Worm (Caenorhabditis elegans) whole organism, L4 larva: Measurements from ENCODE around the gene mboa-6.

Experiments used
- F10B5.3 ChIP-seq: sonication (generic microtip); optimal IDR thresholded peaks from 2 replicates; lab custom pipeline; 2016; ENCODE audit warnings: mild to moderate bottlenecking, missing genetic modification characterization, missing compliant biosample characterization
- F26F4.8 ChIP-seq: fragments of 200-800 bp; sonication (Bioruptor generic); conservative IDR thresholded peaks from 2 replicates; pipeline ENCODE4 v1.3.6; 2022; ENCODE audit warnings: missing genetic modification characterization, missing compliant biosample characterization
- F49E8.2 ChIP-seq: sonication (generic microtip); optimal IDR thresholded peaks from 2 replicates; lab custom pipeline; 2016; ENCODE audit warnings: missing compliant biosample characterization, mild to moderate bottlenecking, missing genetic modification characterization, borderline replicate concordance
- T26A8.4 ChIP-seq: fragments of 200-800 bp; sonication (Bioruptor generic); IDR thresholded peaks from 2 replicates; pipeline ENCODE4 v1.3.6; 2022; ENCODE audit warnings: missing genetic modification characterization, missing compliant biosample characterization
- Y105C5A.15 ChIP-seq: fragments of 200-800 bp; sonication (Bioruptor generic); IDR thresholded peaks from 2 replicates; pipeline ENCODE4 v1.3.6; 2022; ENCODE audit warnings: missing genetic modification characterization, missing compliant biosample characterization
- Y5F2A.4 ChIP-seq: fragments of 200-800 bp; sonication (Bioruptor generic); optimal IDR thresholded peaks from 2 replicates; lab custom pipeline; 2018; ENCODE audit warnings: mild to moderate bottlenecking, missing genetic modification characterization, missing compliant biosample characterization
- aha-1 ChIP-seq: fragments of 150-350 bp; peaks from one replicate; lab custom pipeline; 2014; ENCODE audit warnings: missing biosample characterization, missing genetic modification characterization
- ama-1 ChIP-seq: fragments of 150-350 bp; optimal IDR thresholded peaks from 2 replicates; lab custom pipeline; 2014; ENCODE audit warnings: inconsistent platforms, mixed read lengths
- ceh-28 ChIP-seq: fragments of 150-350 bp; optimal IDR thresholded peaks from 2 replicates; lab custom pipeline; 2014; ENCODE audit warnings: missing biosample characterization, missing genetic modification reagents, missing genetic modification characterization
- daf-12 ChIP-seq: fragments of 150-350 bp; optimal IDR thresholded peaks from 2 replicates; lab custom pipeline; 2014; ENCODE audit warnings: missing biosample characterization, missing genetic modification reagents, missing genetic modification characterization
- daf-8 ChIP-seq: fragments of 200-800 bp; sonication (Bioruptor generic); IDR thresholded peaks from 2 replicates; pipeline ENCODE4 v1.3.6; 2022; ENCODE audit warnings: missing genetic modification characterization, missing compliant biosample characterization
- duxl-1 ChIP-seq: sonication (generic microtip); optimal IDR thresholded peaks from 2 replicates; lab custom pipeline; 2016; ENCODE audit warnings: mild to moderate bottlenecking, missing genetic modification characterization, moderate library complexity, missing compliant biosample characterization; ENCODE audit not compliant: poor library complexity
- dve-1 ChIP-seq: sonication (generic microtip); optimal IDR thresholded peaks from 2 replicates; lab custom pipeline; 2017; ENCODE audit warnings: antibody characterized with exemption, mild to moderate bottlenecking, missing genetic modification characterization, missing compliant biosample characterization; ENCODE audit not compliant: insufficient read depth
- fkh-10 ChIP-seq: fragments of 150-350 bp; optimal IDR thresholded peaks from 2 replicates; lab custom pipeline; 2014; ENCODE audit warnings: missing biosample characterization, missing genetic modification reagents, missing genetic modification characterization
- gei-8 ChIP-seq: fragments of 200-800 bp; sonication (Bioruptor generic); optimal IDR thresholded peaks from 2 replicates; lab custom pipeline; 2018; ENCODE audit warnings: mild to moderate bottlenecking, missing genetic modification characterization, missing compliant biosample characterization
- hlh-11 ChIP-seq: fragments of 200-800 bp; sonication (Bioruptor generic); optimal IDR thresholded peaks from 2 replicates; lab custom pipeline; 2018; ENCODE audit warnings: mild to moderate bottlenecking, missing genetic modification characterization, missing compliant biosample characterization
- lim-7 ChIP-seq: fragments of 200-800 bp; sonication (Bioruptor generic); IDR thresholded peaks from 2 replicates; pipeline ENCODE4 v1.3.6; 2022; ENCODE audit warnings: missing genetic modification characterization, missing compliant biosample characterization
- lin-13 ChIP-seq: fragments of 150-350 bp; optimal IDR thresholded peaks from 2 replicates; lab custom pipeline; 2014; ENCODE audit warnings: missing biosample characterization, missing genetic modification reagents, missing genetic modification characterization
- lin-39 ChIP-seq: fragments of 150-350 bp; optimal IDR thresholded peaks from 2 replicates; lab custom pipeline; 2014; ENCODE audit warnings: missing biosample characterization, missing genetic modification reagents, missing genetic modification characterization
- madf-9 ChIP-seq: fragments of 200-800 bp; sonication (Bioruptor generic); conservative IDR thresholded peaks from 2 replicates; pipeline ENCODE4 v1.3.6; 2022; ENCODE audit warnings: missing genetic modification reagents, missing genetic modification characterization, missing compliant biosample characterization
- mep-1 ChIP-seq: fragments of 150-350 bp; sonication (generic microtip); optimal IDR thresholded peaks from 3 replicates; lab custom pipeline; 2014; ENCODE audit warnings: missing biosample characterization, missing genetic modification characterization
- mxl-3 ChIP-seq: fragments of 200-800 bp; sonication (Bioruptor generic); optimal IDR thresholded peaks from 2 replicates; lab custom pipeline; 2018; ENCODE audit warnings: mild to moderate bottlenecking, missing genetic modification characterization, missing compliant biosample characterization
- nhr-102 ChIP-seq: sonication (generic microtip); optimal IDR thresholded peaks from 2 replicates; lab custom pipeline; 2016; ENCODE audit warnings: mild to moderate bottlenecking, missing genetic modification characterization, moderate library complexity, missing compliant biosample characterization
- nhr-111 ChIP-seq: fragments of 200-800 bp; sonication (Bioruptor generic); optimal IDR thresholded peaks from 2 replicates; lab custom pipeline; 2018; ENCODE audit warnings: mild to moderate bottlenecking, missing genetic modification characterization, missing compliant biosample characterization
- nhr-41 ChIP-seq: fragments of 200-800 bp; sonication (Bioruptor generic); IDR thresholded peaks from 2 replicates; pipeline ENCODE4 v1.3.6; 2022; ENCODE audit warnings: missing genetic modification reagents, missing genetic modification characterization, missing compliant biosample characterization
- nhr-42 ChIP-seq: fragments of 200-800 bp; sonication (Bioruptor generic); IDR thresholded peaks from 2 replicates; pipeline ENCODE4 v1.3.6; 2022; ENCODE audit warnings: missing genetic modification characterization, missing compliant biosample characterization
- nhr-48 ChIP-seq: sonication (generic microtip); optimal IDR thresholded peaks from 2 replicates; lab custom pipeline; 2016; ENCODE audit warnings: mild to moderate bottlenecking, missing genetic modification characterization, missing compliant biosample characterization
- nhr-6 ChIP-seq: fragments of 150-350 bp; optimal IDR thresholded peaks from 2 replicates; lab custom pipeline; 2014; ENCODE audit warnings: missing biosample characterization, missing genetic modification characterization
- nhr-76 ChIP-seq: fragments of 150-350 bp; optimal IDR thresholded peaks from 2 replicates; lab custom pipeline; 2014; ENCODE audit warnings: missing biosample characterization, missing genetic modification characterization
- pha-4 ChIP-seq, 2 experiments: fragments of 150-350 bp in 1 of 2; fragments of 200-800 bp in 1 of 2; sonication (Bioruptor generic) in 1 of 2; IDR thresholded peaks in 1 of 2; optimal IDR thresholded peaks in 1 of 2; 2 replicates each; pipeline versions ENCODE4 v1.3.6 to Lab custom; 2014 to 2022; ENCODE audit warnings: missing genetic modification characterization in 2 of 2, missing genetic modification reagents in 2 of 2, missing biosample characterization in 1 of 2, missing compliant biosample characterization in 1 of 2
- pqm-1 ChIP-seq: sonication (generic microtip); optimal IDR thresholded peaks from 2 replicates; lab custom pipeline; 2017; ENCODE audit warnings: missing biosample characterization, missing genetic modification characterization
- saeg-2 ChIP-seq: fragments of 200-800 bp; sonication (Bioruptor generic); IDR thresholded peaks from 2 replicates; pipeline ENCODE4 v1.3.6; 2022; ENCODE audit warnings: missing genetic modification reagents, missing genetic modification characterization, missing compliant biosample characterization
- sdz-12 ChIP-seq: fragments of 200-800 bp; sonication (Bioruptor generic); optimal IDR thresholded peaks from 2 replicates; lab custom pipeline; 2018; ENCODE audit warnings: mild to moderate bottlenecking, missing genetic modification characterization, missing compliant biosample characterization
- set-16 ChIP-seq: fragments of 200-800 bp; sonication (Bioruptor generic); IDR thresholded peaks from 2 replicates; pipeline ENCODE4 v1.3.6; 2022; ENCODE audit warnings: missing genetic modification reagents, missing genetic modification characterization, missing compliant biosample characterization
- snpc-1.2 ChIP-seq: fragments of 200-800 bp; sonication (Bioruptor generic); IDR thresholded peaks from 2 replicates; pipeline ENCODE4 v1.3.6; 2022; ENCODE audit warnings: missing genetic modification reagents, missing genetic modification characterization, missing compliant biosample characterization
- spr-1 ChIP-seq: sonication (generic microtip); optimal IDR thresholded peaks from 2 replicates; lab custom pipeline; 2016; ENCODE audit warnings: mild to moderate bottlenecking, missing genetic modification characterization, missing compliant biosample characterization
- tra-1 ChIP-seq: fragments of 200-800 bp; sonication (Bioruptor generic); IDR thresholded peaks from 2 replicates; pipeline ENCODE4 v1.3.6; 2022; ENCODE audit warnings: missing genetic modification reagents, missing genetic modification characterization, missing compliant biosample characterization
- unc-39 ChIP-seq: sonication (generic microtip); optimal IDR thresholded peaks from 2 replicates; lab custom pipeline; 2017; ENCODE audit warnings: missing biosample characterization, missing genetic modification characterization
- zag-1 ChIP-seq: fragments of 150-350 bp; optimal IDR thresholded peaks from 2 replicates; lab custom pipeline; 2014; ENCODE audit warnings: missing biosample characterization, missing genetic modification characterization
- zip-11 ChIP-seq: fragments of 200-800 bp; sonication (Bioruptor generic); IDR thresholded peaks from 2 replicates; pipeline ENCODE4 v1.3.6; 2022; ENCODE audit warnings: missing genetic modification characterization, missing compliant biosample characterization

Gene mboa-6

DNA sequence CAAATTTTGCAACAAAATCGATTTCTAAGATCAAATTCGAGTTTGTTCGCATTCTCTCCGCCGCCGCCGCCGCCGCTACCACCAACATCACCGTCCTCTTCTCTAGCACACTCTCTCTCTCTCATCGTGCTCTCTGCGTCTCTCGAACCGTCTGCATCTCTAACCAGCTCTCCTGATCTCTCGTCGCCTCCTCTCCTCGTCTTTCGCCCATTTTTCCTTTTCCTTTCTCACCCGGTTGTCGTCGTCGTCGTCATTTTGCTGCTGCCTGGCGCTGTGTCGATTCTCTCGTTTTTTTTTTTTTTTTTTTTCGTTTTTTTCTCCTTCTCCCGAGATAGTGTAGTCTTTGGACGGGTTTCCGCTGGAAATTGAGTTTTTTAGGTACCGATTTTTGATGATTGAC is 35.3 kb downstream of the mboa-6 start (continued):
- TF ChIP-seq T26A8.4 (GFP tag; lab: Robert Waterston, UW): peak; percentile 85
- no peak for TF ChIP-seq F26F4.8
- TF ChIP-seq pqm-1 (tag; lab: Kevin White, UChicago): no peak
- peak; percentile 95 for TF ChIP-seq pha-4 (GFP tag; IDR thresholded peaks at IDR 0.05; lab: Robert Waterston, UW)
- no peak for TF ChIP-seq pha-4 (tag; optimal IDR thresholded peaks at IDR 0.05; lab: Kevin White, UChicago)
- TF ChIP-seq lin-13 (GFP tag; lab: Kevin White, UChicago): peak; percentile 85
- peak; percentile 51 for TF ChIP-seq nhr-6 (tag; lab: Kevin White, UChicago)
- TF ChIP-seq nhr-111 (GFP tag; lab: Kevin White, UChicago): no peak
- TF ChIP-seq nhr-42 (GFP tag; lab: Robert Waterston, UW): peak; percentile 56; the same call in 1 of the 2 replicates
- peak; percentile 99 for TF ChIP-seq hlh-11 (tag; lab: Kevin White, UChicago)
- TF ChIP-seq Y105C5A.15 (GFP tag; lab: Robert Waterston, UW): no peak
- peak; percentile 19 for TF ChIP-seq spr-1 (tag; lab: Kevin White, UChicago)
- TF ChIP-seq dve-1 (tag; lab: Kevin White, UChicago): peak; percentile 83
- TF ChIP-seq lin-39 (tag; lab: Kevin White, UChicago): no peak
- TF ChIP-seq F49E8.2 (tag; lab: Kevin White, UChicago): no peak
- TF ChIP-seq fkh-10 (GFP tag; lab: Kevin White, UChicago): peak; percentile 56
- TF ChIP-seq saeg-2: peak; percentile 91
- TF ChIP-seq zip-11: no peak
- TF ChIP-seq madf-9 (GFP tag; lab: Robert Waterston, UW): peak; percentile 89
- TF ChIP-seq unc-39 (tag; lab: Kevin White, UChicago): no peak
- TF ChIP-seq nhr-76 (tag; lab: Kevin White, UChicago): peak; percentile 17
- TF ChIP-seq zag-1 (tag; lab: Kevin White, UChicago): no peak
- TF ChIP-seq duxl-1: peak; percentile 43
- TF ChIP-seq lim-7: no peak
- TF ChIP-seq nhr-48 (tag; lab: Kevin White, UChicago): peak; percentile 93
- TF ChIP-seq snpc-1.2 (GFP tag; lab: Robert Waterston, UW): no peak
- TF ChIP-seq sdz-12: no peak
- TF ChIP-seq gei-8 (GFP tag; lab: Kevin White, UChicago): peak; percentile 92
- TF ChIP-seq ama-1 (lab: Kevin White, UChicago): peak; percentile 76
- peak; percentile 69 for TF ChIP-seq mxl-3 (GFP tag; lab: Kevin White, UChicago)
- no peak for TF ChIP-seq daf-8 (GFP tag; lab: Robert Waterston, UW)
- TF ChIP-seq tra-1 (GFP tag; lab: Robert Waterston, UW): peak; percentile 96
- peak; percentile 88 for TF ChIP-seq mep-1 (tag; lab: Kevin White, UChicago)
- peak; percentile 98 for TF ChIP-seq set-16 (GFP tag; lab: Robert Waterston, UW)
- TF ChIP-seq nhr-102: peak; percentile 88
- no peak for TF ChIP-seq nhr-41 (GFP tag; lab: Robert Waterston, UW)
- no peak for TF ChIP-seq daf-12 (tag; lab: Kevin White, UChicago)
- TF ChIP-seq F10B5.3: no peak
- peak; percentile 6 for TF ChIP-seq ceh-28 (tag; lab: Kevin White, UChicago)
- TF ChIP-seq Y5F2A.4: no peak

DNA sequence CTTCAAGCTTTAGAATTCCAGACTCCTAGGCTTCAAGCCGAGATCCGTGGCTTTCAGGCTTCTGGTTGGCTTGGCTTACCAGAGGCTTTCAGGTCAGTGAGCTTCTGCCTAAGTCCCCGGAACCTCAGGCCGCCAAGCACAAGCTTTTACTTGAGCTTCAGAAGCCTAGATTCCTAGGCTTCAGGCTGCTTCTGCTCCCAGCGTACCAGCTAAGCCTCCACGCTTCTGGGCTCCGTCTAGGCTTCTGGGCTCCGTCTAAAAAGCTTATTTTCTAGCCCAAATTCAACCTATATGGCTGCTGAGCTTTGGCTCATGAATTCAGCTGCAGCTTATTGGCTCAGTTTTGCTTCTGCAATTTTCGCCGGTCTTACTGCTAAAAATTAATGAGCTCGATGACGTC is 36.0 kb downstream of the mboa-6 start:
- peak; percentile 91 for TF ChIP-seq aha-1 (tag; lab: Kevin White, UChicago)
- no peak for TF ChIP-seq hlh-11 (tag; lab: Kevin White, UChicago)
- TF ChIP-seq set-16 (GFP tag; lab: Robert Waterston, UW): peak; percentile 19; the same call in 1 of the 2 replicates
- TF ChIP-seq, all 104 proteins: peak for 2
